Worm (Caenorhabditis elegans) whole organism, L4 larva: Measurements from ENCODE around the gene C34F11.1.

Experiments used
- R02D3.7 ChIP-seq: fragments of 150-350 bp; sonication (generic microtip); optimal IDR thresholded peaks from 3 replicates; lab custom pipeline; 2014; ENCODE audit warnings: missing biosample characterization, missing genetic modification characterization
- T20F7.1 ChIP-seq: fragments of 200-800 bp; sonication (Bioruptor generic); optimal IDR thresholded peaks from 2 replicates; lab custom pipeline; 2018; ENCODE audit warnings: mild to moderate bottlenecking, missing genetic modification characterization, missing compliant biosample characterization
- T26A8.4 ChIP-seq: fragments of 200-800 bp; sonication (Bioruptor generic); IDR thresholded peaks from 2 replicates; pipeline ENCODE4 v1.3.6; 2022; ENCODE audit warnings: missing genetic modification characterization, missing compliant biosample characterization
- ZK337.2 ChIP-seq: fragments of 200-800 bp; sonication (Bioruptor generic); IDR thresholded peaks from 2 replicates; pipeline ENCODE4 v1.3.6; 2022; ENCODE audit warnings: missing genetic modification reagents, missing genetic modification characterization, missing compliant biosample characterization
- ama-1 ChIP-seq: fragments of 150-350 bp; optimal IDR thresholded peaks from 2 replicates; lab custom pipeline; 2014; ENCODE audit warnings: inconsistent platforms, mixed read lengths
- arid-1 ChIP-seq: fragments of 200-800 bp; sonication (Bioruptor generic); conservative IDR thresholded peaks from 2 replicates; pipeline ENCODE4 v1.3.6; 2022; ENCODE audit warnings: missing genetic modification reagents, missing genetic modification characterization, missing compliant biosample characterization
- ceh-20 ChIP-seq: fragments of 200-800 bp; sonication (Bioruptor generic); IDR thresholded peaks from 2 replicates; pipeline ENCODE4 v1.3.6; 2022; ENCODE audit warnings: missing genetic modification reagents, missing genetic modification characterization, missing compliant biosample characterization
- ceh-44 ChIP-seq: fragments of 200-800 bp; sonication (Bioruptor generic); IDR thresholded peaks from 2 replicates; pipeline ENCODE4 v1.3.6; 2022; ENCODE audit warnings: missing genetic modification reagents, missing genetic modification characterization, missing compliant biosample characterization
- ceh-62 ChIP-seq: sonication (generic microtip); optimal IDR thresholded peaks from 2 replicates; lab custom pipeline; 2017; ENCODE audit warnings: missing biosample characterization, missing genetic modification characterization
- ceh-82 ChIP-seq: sonication (generic microtip); optimal IDR thresholded peaks from 2 replicates; lab custom pipeline; 2017; ENCODE audit warnings: missing biosample characterization, missing genetic modification characterization
- cey-2 ChIP-seq: sonication (generic microtip); optimal IDR thresholded peaks from 3 replicates; lab custom pipeline; 2017; ENCODE audit warnings: missing genetic modification characterization, mild to moderate bottlenecking, missing compliant biosample characterization, antibody characterized with exemption, borderline replicate concordance; ENCODE audit not compliant: insufficient read depth
- ctbp-1 ChIP-seq: fragments of 200-800 bp; sonication (Bioruptor generic); IDR thresholded peaks from 2 replicates; pipeline ENCODE4 v1.3.6; 2022; ENCODE audit warnings: missing genetic modification reagents, missing genetic modification characterization, missing compliant biosample characterization
- daf-12 ChIP-seq: fragments of 150-350 bp; optimal IDR thresholded peaks from 2 replicates; lab custom pipeline; 2014; ENCODE audit warnings: missing biosample characterization, missing genetic modification reagents, missing genetic modification characterization
- daf-19 ChIP-seq: fragments of 200-800 bp; sonication (Bioruptor generic); conservative IDR thresholded peaks from 2 replicates; pipeline ENCODE4 v1.3.6; 2022; ENCODE audit warnings: missing genetic modification characterization, missing compliant biosample characterization
- daf-8 ChIP-seq: fragments of 200-800 bp; sonication (Bioruptor generic); IDR thresholded peaks from 2 replicates; pipeline ENCODE4 v1.3.6; 2022; ENCODE audit warnings: missing genetic modification characterization, missing compliant biosample characterization
- dmd-8 ChIP-seq: fragments of 200-800 bp; sonication (Bioruptor generic); IDR thresholded peaks from 2 replicates; pipeline ENCODE4 v1.3.6; 2022; ENCODE audit warnings: missing genetic modification characterization, missing compliant biosample characterization
- duxl-1 ChIP-seq: sonication (generic microtip); optimal IDR thresholded peaks from 2 replicates; lab custom pipeline; 2016; ENCODE audit warnings: mild to moderate bottlenecking, missing genetic modification characterization, moderate library complexity, missing compliant biosample characterization; ENCODE audit not compliant: poor library complexity
- dve-1 ChIP-seq: sonication (generic microtip); optimal IDR thresholded peaks from 2 replicates; lab custom pipeline; 2017; ENCODE audit warnings: antibody characterized with exemption, mild to moderate bottlenecking, missing genetic modification characterization, missing compliant biosample characterization; ENCODE audit not compliant: insufficient read depth
- egl-27 ChIP-seq: sonication (generic microtip); optimal IDR thresholded peaks from 3 replicates; lab custom pipeline; 2017; ENCODE audit warnings: missing biosample characterization, missing genetic modification reagents, missing genetic modification characterization
- hif-1 ChIP-seq, 2 experiments: sonication (generic microtip); optimal IDR thresholded peaks; 2 replicates each; lab custom pipeline; 2016 to 2017; ENCODE audit warnings: missing compliant biosample characterization in 2 of 2, missing genetic modification characterization in 2 of 2, missing genetic modification reagents in 2 of 2, missing genotype in 2 of 2, mild to moderate bottlenecking in 1 of 2
- hlh-30 ChIP-seq: sonication (generic microtip); optimal IDR thresholded peaks from 2 replicates; lab custom pipeline; 2017; ENCODE audit warnings: antibody characterized with exemption, mild to moderate bottlenecking, missing genetic modification characterization, missing compliant biosample characterization; ENCODE audit not compliant: insufficient read depth
- hmg-1.1 ChIP-seq: fragments of 200-800 bp; sonication (Bioruptor generic); IDR thresholded peaks from 2 replicates; pipeline ENCODE4 v1.3.6; 2022; ENCODE audit warnings: missing genetic modification reagents, missing genetic modification characterization, missing compliant biosample characterization
- lin-29 ChIP-seq: fragments of 200-800 bp; sonication (Bioruptor generic); IDR thresholded peaks from 2 replicates; pipeline ENCODE4 v1.3.6; 2022; ENCODE audit warnings: missing genetic modification reagents, missing genetic modification characterization, missing compliant biosample characterization
- lir-3 ChIP-seq: sonication (generic microtip); optimal IDR thresholded peaks from 2 replicates; lab custom pipeline; 2016; ENCODE audit warnings: mild to moderate bottlenecking, missing genetic modification characterization, missing compliant biosample characterization
- mdl-1 ChIP-seq, 2 experiments: fragments of 150-350 bp in 1 of 2; sonication (generic microtip) in 1 of 2; optimal IDR thresholded peaks; 2 replicates each; lab custom pipeline; 2014 to 2017; ENCODE audit warnings: missing biosample characterization in 2 of 2, missing genetic modification characterization in 2 of 2
- mdt-29 ChIP-seq: fragments of 200-800 bp; sonication (Bioruptor generic); IDR thresholded peaks from 2 replicates; pipeline ENCODE4 v1.3.6; 2022; ENCODE audit warnings: missing genetic modification reagents, missing genetic modification characterization, missing compliant biosample characterization
- mes-2 ChIP-seq: sonication (generic microtip); optimal IDR thresholded peaks from 2 replicates; lab custom pipeline; 2016; ENCODE audit warnings: missing genotype, mild to moderate bottlenecking, missing genetic modification characterization, missing compliant biosample characterization; ENCODE audit not compliant: poor library complexity, severe bottlenecking
- mxl-2 ChIP-seq: fragments of 200-800 bp; sonication (Bioruptor generic); conservative IDR thresholded peaks from 2 replicates; pipeline ENCODE4 v1.3.6; 2022; ENCODE audit warnings: missing genetic modification reagents, missing genetic modification characterization, missing compliant biosample characterization
- nhr-102 ChIP-seq: sonication (generic microtip); optimal IDR thresholded peaks from 2 replicates; lab custom pipeline; 2016; ENCODE audit warnings: mild to moderate bottlenecking, missing genetic modification characterization, moderate library complexity, missing compliant biosample characterization
- nhr-11 ChIP-seq: fragments of 150-350 bp; optimal IDR thresholded peaks from 2 replicates; lab custom pipeline; 2014; ENCODE audit warnings: missing biosample characterization, missing genetic modification characterization
- nhr-111 ChIP-seq: fragments of 200-800 bp; sonication (Bioruptor generic); optimal IDR thresholded peaks from 2 replicates; lab custom pipeline; 2018; ENCODE audit warnings: mild to moderate bottlenecking, missing genetic modification characterization, missing compliant biosample characterization
- nhr-41 ChIP-seq: fragments of 200-800 bp; sonication (Bioruptor generic); IDR thresholded peaks from 2 replicates; pipeline ENCODE4 v1.3.6; 2022; ENCODE audit warnings: missing genetic modification reagents, missing genetic modification characterization, missing compliant biosample characterization
- nhr-48 ChIP-seq: sonication (generic microtip); optimal IDR thresholded peaks from 2 replicates; lab custom pipeline; 2016; ENCODE audit warnings: mild to moderate bottlenecking, missing genetic modification characterization, missing compliant biosample characterization
- nhr-76 ChIP-seq: fragments of 150-350 bp; optimal IDR thresholded peaks from 2 replicates; lab custom pipeline; 2014; ENCODE audit warnings: missing biosample characterization, missing genetic modification characterization
- nhr-77 ChIP-seq: fragments of 150-350 bp; optimal IDR thresholded peaks from 2 replicates; lab custom pipeline; 2014; ENCODE audit warnings: missing biosample characterization, missing genetic modification characterization
- pha-4 ChIP-seq, 2 experiments: fragments of 150-350 bp in 1 of 2; fragments of 200-800 bp in 1 of 2; sonication (Bioruptor generic) in 1 of 2; IDR thresholded peaks in 1 of 2; optimal IDR thresholded peaks in 1 of 2; 2 replicates each; pipeline versions ENCODE4 v1.3.6 to Lab custom; 2014 to 2022; ENCODE audit warnings: missing genetic modification characterization in 2 of 2, missing genetic modification reagents in 2 of 2, missing biosample characterization in 1 of 2, missing compliant biosample characterization in 1 of 2
- php-3 ChIP-seq: fragments of 200-800 bp; sonication (Bioruptor generic); IDR thresholded peaks from 2 replicates; pipeline ENCODE4 v1.3.6; 2022; ENCODE audit warnings: missing genetic modification reagents, missing genetic modification characterization, missing compliant biosample characterization
- saeg-2 ChIP-seq: fragments of 200-800 bp; sonication (Bioruptor generic); IDR thresholded peaks from 2 replicates; pipeline ENCODE4 v1.3.6; 2022; ENCODE audit warnings: missing genetic modification reagents, missing genetic modification characterization, missing compliant biosample characterization
- sdz-12 ChIP-seq: fragments of 200-800 bp; sonication (Bioruptor generic); optimal IDR thresholded peaks from 2 replicates; lab custom pipeline; 2018; ENCODE audit warnings: mild to moderate bottlenecking, missing genetic modification characterization, missing compliant biosample characterization
- tra-1 ChIP-seq: fragments of 200-800 bp; sonication (Bioruptor generic); IDR thresholded peaks from 2 replicates; pipeline ENCODE4 v1.3.6; 2022; ENCODE audit warnings: missing genetic modification reagents, missing genetic modification characterization, missing compliant biosample characterization
- zip-11 ChIP-seq: fragments of 200-800 bp; sonication (Bioruptor generic); IDR thresholded peaks from 2 replicates; pipeline ENCODE4 v1.3.6; 2022; ENCODE audit warnings: missing genetic modification characterization, missing compliant biosample characterization
- zip-2 ChIP-seq: fragments of 150-350 bp; optimal IDR thresholded peaks from 2 replicates; lab custom pipeline; 2014; ENCODE audit warnings: missing biosample characterization, missing genetic modification characterization
- ztf-7 ChIP-seq: fragments of 150-350 bp; optimal IDR thresholded peaks from 2 replicates; lab custom pipeline; 2014; ENCODE audit warnings: missing biosample characterization, missing genetic modification characterization

The C34F11.1 gene

DNA sequence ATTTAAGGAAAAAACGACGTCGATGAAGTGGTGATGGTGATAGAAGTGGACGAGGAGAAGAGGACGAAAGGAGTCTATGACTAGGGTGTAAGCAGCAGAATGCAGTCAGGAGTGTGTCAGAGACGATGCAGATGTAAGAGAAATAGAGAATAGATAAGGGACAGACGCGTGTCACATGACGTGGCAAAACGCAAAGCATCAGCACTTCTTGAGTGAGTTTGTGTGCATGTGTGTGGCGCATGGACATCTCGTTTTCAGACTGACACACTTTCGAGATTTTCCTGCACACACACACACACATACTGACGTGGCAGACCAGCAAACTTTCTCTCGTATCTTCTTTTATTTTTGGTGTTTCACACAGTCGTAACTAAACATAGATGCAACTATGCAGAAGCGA is 30.3 kb upstream of the C34F11.1 start (continued):
- TF ChIP-seq nhr-11 (tag; lab: Kevin White, UChicago) (peak; percentile 58), nhr-41 (GFP tag; lab: Robert Waterston, UW) (no peak), ceh-62 (no peak), hif-1 (tag; optimal IDR thresholded peaks at IDR 0.05; lab: Kevin White, UChicago) (peak in 1 of 2 experiments; percentile 65), mes-2 (tag; lab: Kevin White, UChicago) (peak; percentile 15), daf-12 (tag; lab: Kevin White, UChicago) (no peak), ztf-7 (tag; lab: Kevin White, UChicago) (peak; percentile 5), daf-8 (no peak)

DNA sequence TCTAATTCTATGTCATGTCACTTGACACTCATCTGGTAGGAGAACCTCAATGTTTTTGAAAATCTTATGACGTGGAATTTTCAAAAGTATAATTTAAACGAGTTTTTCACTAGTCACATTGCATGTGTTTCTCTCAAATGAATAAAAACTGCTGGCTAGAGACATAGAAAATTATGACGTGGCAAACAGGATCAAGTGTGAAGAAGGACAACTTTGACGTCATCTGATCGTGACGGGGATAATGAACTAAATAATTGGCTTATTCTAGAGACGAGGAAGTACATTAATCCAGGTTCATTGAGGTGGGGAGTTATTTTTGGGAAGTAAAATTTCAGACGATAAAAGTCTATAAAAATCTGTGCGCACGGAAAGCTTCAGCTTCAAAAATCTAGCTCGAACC is 29.6 kb upstream of the C34F11.1 start:
- TF ChIP-seq ceh-82: no peak
- TF ChIP-seq nhr-48: no peak
- TF ChIP-seq egl-27 (tag; lab: Kevin White, UChicago): no peak
- no peak for TF ChIP-seq lir-3 (tag; lab: Kevin White, UChicago)
- no peak for TF ChIP-seq mdt-29 (GFP tag; lab: Robert Waterston, UW)
- no peak for TF ChIP-seq hlh-30 (tag; lab: Kevin White, UChicago)
- no peak for TF ChIP-seq saeg-2 (GFP tag; lab: Robert Waterston, UW)
- no peak for TF ChIP-seq php-3 (GFP tag; lab: Robert Waterston, UW)
- TF ChIP-seq nhr-111 (GFP tag; lab: Kevin White, UChicago): no peak
- no peak for TF ChIP-seq ama-1 (lab: Kevin White, UChicago)
- no peak for TF ChIP-seq T20F7.1 (GFP tag; lab: Kevin White, UChicago)
- no peak for TF ChIP-seq nhr-76 (tag; lab: Kevin White, UChicago)
- no peak for TF ChIP-seq R02D3.7 (tag; lab: Kevin White, UChicago)

DNA sequence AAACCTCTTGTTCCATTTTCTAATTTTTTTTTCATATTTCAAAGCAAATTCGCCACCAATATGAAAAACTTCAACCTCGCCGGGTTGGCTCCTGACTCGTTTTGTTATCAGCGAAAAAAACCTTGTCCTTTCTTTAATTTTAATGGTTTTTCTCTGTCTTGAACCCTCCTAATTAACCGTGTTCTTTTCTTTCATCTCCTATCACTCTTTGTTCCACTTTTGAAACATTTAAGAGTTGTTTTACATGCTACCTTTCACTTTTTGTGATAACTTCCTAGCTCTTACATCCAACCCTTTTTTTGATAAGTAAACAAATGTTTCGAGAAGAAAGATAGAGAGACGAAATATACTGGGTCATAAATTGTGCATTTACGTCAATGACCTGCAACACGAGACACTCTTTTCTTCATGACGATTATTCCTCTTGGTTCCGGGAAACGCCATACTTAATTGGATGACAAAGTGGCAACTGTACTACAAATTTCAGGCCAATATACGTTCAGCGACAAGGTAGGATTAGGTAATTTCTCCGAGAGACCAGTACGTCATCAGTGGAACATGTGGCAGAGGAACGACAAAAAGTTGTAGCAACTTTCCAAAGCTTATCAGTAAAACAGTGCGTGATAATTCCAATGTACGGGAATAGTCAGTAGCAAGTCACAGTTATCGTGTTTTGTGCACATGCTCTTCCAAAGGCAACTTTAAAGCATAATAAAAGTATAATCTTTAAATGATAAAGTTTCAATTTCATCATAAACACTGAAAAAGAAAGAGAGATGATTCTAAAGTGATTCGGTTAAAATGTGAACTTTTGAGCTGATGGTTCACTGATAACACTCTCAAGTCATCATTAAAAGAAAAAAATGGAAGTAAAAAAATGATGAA is 27.9 kb upstream of the C34F11.1 start:
- TF ChIP-seq mdl-1 (tag; optimal IDR thresholded peaks at IDR 0.05; lab: Kevin White, UChicago) (peak in 1 of 2 experiments; percentile 18), ceh-20 (GFP tag; lab: Robert Waterston, UW) (no peak), ama-1 (lab: Kevin White, UChicago) (no peak), nhr-102 (tag; lab: Kevin White, UChicago) (peak; percentile 51), hmg-1.1 (GFP tag; lab: Robert Waterston, UW) (no peak), daf-8 (no peak), mes-2 (tag; lab: Kevin White, UChicago) (peak; percentile 20), pha-4 (GFP tag; IDR thresholded peaks at IDR 0.05; lab: Robert Waterston, UW) (0 out of 2 replicates have a peak, but pooled peaks have one; percentile 28), pha-4 (tag; optimal IDR thresholded peaks at IDR 0.05; lab: Kevin White, UChicago) (no peak), zip-11 (GFP tag; lab: Robert Waterston, UW) (no peak), daf-19 (no peak), zip-2 (tag; lab: Kevin White, UChicago) (no peak), tra-1 (GFP tag; lab: Robert Waterston, UW) (peak; percentile 79), php-3 (GFP tag; lab: Robert Waterston, UW) (peak; percentile 92), ceh-44 (GFP tag; lab: Robert Waterston, UW) (no peak), T26A8.4 (no peak), sdz-12 (no peak), arid-1 (no peak), duxl-1 (tag; lab: Kevin White, UChicago) (peak; percentile 5), ctbp-1 (no peak), ceh-82 (no peak), cey-2 (tag; lab: Kevin White, UChicago) (peak; percentile 5), lin-29 (no peak), ZK337.2 (GFP tag; lab: Robert Waterston, UW) (no peak), nhr-111 (GFP tag; lab: Kevin White, UChicago) (no peak), nhr-77 (peak; percentile 17), dve-1 (tag; lab: Kevin White, UChicago) (peak; percentile 82), mxl-2 (GFP tag; lab: Robert Waterston, UW) (no peak), dmd-8 (GFP tag; lab: Robert Waterston, UW) (no peak), nhr-48 (peak; percentile 56)
